Worm (Caenorhabditis elegans) whole organism, late embryonic: Measurements from ENCODE around the gene chtb-3.

ENCODE experiments used
- C08G9.2 ChIP-seq: sonication (generic microtip); optimal IDR thresholded peaks from 2 replicates; lab custom pipeline; 2016; ENCODE audit warnings: mild to moderate bottlenecking, missing genetic modification characterization, moderate library complexity, missing compliant biosample characterization
- K02D7.2 ChIP-seq: sonication (generic microtip); optimal IDR thresholded peaks from 2 replicates; lab custom pipeline; 2017; ENCODE audit warnings: mild to moderate bottlenecking, missing genetic modification characterization, missing compliant biosample characterization
- K09A11.1 ChIP-seq: sonication (generic microtip); optimal IDR thresholded peaks from 2 replicates; lab custom pipeline; 2017; ENCODE audit warnings: antibody characterized with exemption, mild to moderate bottlenecking, missing genetic modification characterization, missing compliant biosample characterization; ENCODE audit not compliant: insufficient read depth
- T23F11.4 ChIP-seq: fragments of 200-800 bp; sonication (Bioruptor generic); optimal IDR thresholded peaks from 2 replicates; lab custom pipeline; 2018; ENCODE audit warnings: mild to moderate bottlenecking, missing genetic modification characterization, missing compliant biosample characterization
- ahr-1 ChIP-seq: sonication (generic microtip); optimal IDR thresholded peaks from 2 replicates; lab custom pipeline; 2016; ENCODE audit warnings: missing genetic modification characterization, missing compliant biosample characterization
- ama-1 ChIP-seq: fragments of 150-350 bp; optimal IDR thresholded peaks from 2 replicates; lab custom pipeline; 2014
- ceh-14 ChIP-seq: sonication (generic microtip); optimal IDR thresholded peaks from 2 replicates; lab custom pipeline; 2016; ENCODE audit warnings: missing genotype, missing genetic modification characterization, missing compliant biosample characterization
- ceh-19 ChIP-seq: fragments of 200-800 bp; sonication (Bioruptor generic); optimal IDR thresholded peaks from 2 replicates; lab custom pipeline; 2018; ENCODE audit warnings: mild to moderate bottlenecking, missing genetic modification characterization, missing compliant biosample characterization
- ceh-2 ChIP-seq: sonication (generic microtip); optimal IDR thresholded peaks from 2 replicates; lab custom pipeline; 2016; ENCODE audit warnings: missing genotype, missing genetic modification characterization, missing compliant biosample characterization
- ceh-22 ChIP-seq: sonication (generic microtip); optimal IDR thresholded peaks from 2 replicates; lab custom pipeline; 2017; ENCODE audit warnings: missing biosample characterization, missing genetic modification characterization
- ceh-24 ChIP-seq: sonication (generic microtip); optimal IDR thresholded peaks from 2 replicates; lab custom pipeline; 2016; ENCODE audit warnings: mild to moderate bottlenecking, missing genetic modification characterization, missing compliant biosample characterization
- ceh-45 ChIP-seq: fragments of 200-800 bp; sonication (Bioruptor generic); IDR thresholded peaks from 2 replicates; pipeline ENCODE4 v1.3.6; 2022; ENCODE audit warnings: missing genetic modification reagents, missing genetic modification characterization, missing compliant biosample characterization
- ceh-48 ChIP-seq: sonication (generic microtip); optimal IDR thresholded peaks from 2 replicates; lab custom pipeline; 2016; ENCODE audit warnings: missing genetic modification characterization, inconsistent platforms, missing compliant biosample characterization
- ceh-6 ChIP-seq: fragments of 200-800 bp; sonication (Bioruptor generic); optimal IDR thresholded peaks from 2 replicates; lab custom pipeline; 2018; ENCODE audit warnings: mild to moderate bottlenecking, missing genetic modification characterization, missing compliant biosample characterization
- ceh-9 ChIP-seq: sonication (generic microtip); optimal IDR thresholded peaks from 2 replicates; lab custom pipeline; 2016; ENCODE audit warnings: mild to moderate bottlenecking, missing genetic modification characterization, inconsistent platforms, missing compliant biosample characterization
- elt-4 ChIP-seq: sonication (generic microtip); optimal IDR thresholded peaks from 2 replicates; lab custom pipeline; 2016; ENCODE audit warnings: missing genetic modification characterization, missing compliant biosample characterization
- ets-4 ChIP-seq: sonication (generic microtip); optimal IDR thresholded peaks from 2 replicates; lab custom pipeline; 2016; ENCODE audit warnings: missing genetic modification characterization, missing compliant biosample characterization
- eyg-1 ChIP-seq: sonication (generic microtip); optimal IDR thresholded peaks from 2 replicates; lab custom pipeline; 2016; ENCODE audit warnings: missing genotype, missing genetic modification characterization, missing compliant biosample characterization
- fax-1 ChIP-seq: sonication (generic microtip); optimal IDR thresholded peaks from 2 replicates; lab custom pipeline; 2016; ENCODE audit warnings: missing genotype, missing genetic modification characterization, missing compliant biosample characterization
- fkh-10 ChIP-seq: fragments of 150-350 bp; optimal IDR thresholded peaks from 2 replicates; lab custom pipeline; 2014; ENCODE audit warnings: missing biosample characterization, missing genetic modification reagents, missing genetic modification characterization
- fkh-6 ChIP-seq: sonication (generic microtip); optimal IDR thresholded peaks from 2 replicates; lab custom pipeline; 2016; ENCODE audit warnings: missing genetic modification characterization, missing compliant biosample characterization
- hlh-15 ChIP-seq: sonication (generic microtip); optimal IDR thresholded peaks from 2 replicates; lab custom pipeline; 2016; ENCODE audit warnings: missing genetic modification characterization, missing compliant biosample characterization
- hlh-6 ChIP-seq: sonication (generic microtip); optimal IDR thresholded peaks from 2 replicates; lab custom pipeline; 2016; ENCODE audit warnings: missing genotype, missing genetic modification characterization, missing compliant biosample characterization
- lin-11 ChIP-seq: fragments of 200-800 bp; sonication (Bioruptor generic); optimal IDR thresholded peaks from 2 replicates; lab custom pipeline; 2018; ENCODE audit warnings: mild to moderate bottlenecking, missing genetic modification characterization, missing compliant biosample characterization
- madf-2 ChIP-seq: sonication (generic microtip); optimal IDR thresholded peaks from 2 replicates; lab custom pipeline; 2017; ENCODE audit warnings: missing genetic modification characterization, missing compliant biosample characterization
- mec-3 ChIP-seq: sonication (generic microtip); optimal IDR thresholded peaks from 2 replicates; lab custom pipeline; 2016; ENCODE audit warnings: borderline replicate concordance, missing genetic modification characterization, missing compliant biosample characterization
- nfya-1 ChIP-seq: sonication (generic microtip); optimal IDR thresholded peaks from 2 replicates; lab custom pipeline; 2017; ENCODE audit warnings: missing genetic modification characterization, mild to moderate bottlenecking, missing compliant biosample characterization, antibody characterized with exemption, moderate library complexity
- nhr-11 ChIP-seq: fragments of 150-350 bp; optimal IDR thresholded peaks from 2 replicates; lab custom pipeline; 2014; ENCODE audit warnings: missing biosample characterization, missing genetic modification characterization
- pag-3 ChIP-seq: sonication (generic microtip); optimal IDR thresholded peaks from 2 replicates; lab custom pipeline; 2016; ENCODE audit warnings: missing compliant biosample characterization, missing genetic modification characterization, borderline replicate concordance
- pat-9 ChIP-seq: fragments of 200-800 bp; sonication (Bioruptor generic); optimal IDR thresholded peaks from 2 replicates; lab custom pipeline; 2018; ENCODE audit warnings: mild to moderate bottlenecking, missing genetic modification characterization, moderate library complexity, missing compliant biosample characterization
- pax-1 ChIP-seq: fragments of 150-350 bp; optimal IDR thresholded peaks from 2 replicates; lab custom pipeline; 2014; ENCODE audit warnings: missing biosample characterization, missing genetic modification characterization
- pha-2 ChIP-seq: sonication (generic microtip); optimal IDR thresholded peaks from 2 replicates; lab custom pipeline; 2017; ENCODE audit warnings: mild to moderate bottlenecking, missing genetic modification characterization, missing compliant biosample characterization
- pha-4 ChIP-seq: fragments of 150-350 bp; optimal IDR thresholded peaks from 2 replicates; lab custom pipeline; 2018; ENCODE audit warnings: missing biosample characterization, missing genetic modification reagents, missing genetic modification characterization
- pros-1 ChIP-seq: fragments of 150-350 bp; optimal IDR thresholded peaks from 2 replicates; lab custom pipeline; 2014; ENCODE audit warnings: missing biosample characterization, missing genetic modification reagents, missing genetic modification characterization
- rnt-1 ChIP-seq: sonication (generic microtip); optimal IDR thresholded peaks from 2 replicates; lab custom pipeline; 2016; ENCODE audit warnings: missing genetic modification characterization, missing compliant biosample characterization
- sox-2 ChIP-seq: fragments of 200-800 bp; sonication (Bioruptor generic); IDR thresholded peaks from 2 replicates; pipeline ENCODE4 v1.3.6; 2022; ENCODE audit warnings: missing genetic modification reagents, missing genetic modification characterization, missing compliant biosample characterization
- tbx-2 ChIP-seq: sonication (generic microtip); optimal IDR thresholded peaks from 2 replicates; lab custom pipeline; 2016; ENCODE audit warnings: missing genetic modification characterization, missing compliant biosample characterization
- tbx-7 ChIP-seq: sonication (generic microtip); optimal IDR thresholded peaks from 2 replicates; lab custom pipeline; 2016; ENCODE audit warnings: missing genotype, missing genetic modification characterization, missing compliant biosample characterization
- ttx-3 ChIP-seq: sonication (generic microtip); optimal IDR thresholded peaks from 2 replicates; lab custom pipeline; 2016; ENCODE audit warnings: missing genetic modification reagents, missing genetic modification characterization, missing compliant biosample characterization
- unc-42 ChIP-seq: sonication (generic microtip); optimal IDR thresholded peaks from 2 replicates; lab custom pipeline; 2016; ENCODE audit warnings: missing genotype, missing genetic modification characterization, missing compliant biosample characterization
- unc-55 ChIP-seq: sonication (generic microtip); optimal IDR thresholded peaks from 2 replicates; lab custom pipeline; 2017; ENCODE audit warnings: missing biosample characterization, missing genetic modification reagents, missing genetic modification characterization
- unc-86 ChIP-seq: sonication (generic microtip); optimal IDR thresholded peaks from 2 replicates; lab custom pipeline; 2016; ENCODE audit warnings: missing genetic modification characterization, missing compliant biosample characterization
- ztf-16 ChIP-seq: sonication (generic microtip); optimal IDR thresholded peaks from 2 replicates; lab custom pipeline; 2017; ENCODE audit warnings: missing genetic modification characterization, missing compliant biosample characterization

Gene chtb-3

DNA sequence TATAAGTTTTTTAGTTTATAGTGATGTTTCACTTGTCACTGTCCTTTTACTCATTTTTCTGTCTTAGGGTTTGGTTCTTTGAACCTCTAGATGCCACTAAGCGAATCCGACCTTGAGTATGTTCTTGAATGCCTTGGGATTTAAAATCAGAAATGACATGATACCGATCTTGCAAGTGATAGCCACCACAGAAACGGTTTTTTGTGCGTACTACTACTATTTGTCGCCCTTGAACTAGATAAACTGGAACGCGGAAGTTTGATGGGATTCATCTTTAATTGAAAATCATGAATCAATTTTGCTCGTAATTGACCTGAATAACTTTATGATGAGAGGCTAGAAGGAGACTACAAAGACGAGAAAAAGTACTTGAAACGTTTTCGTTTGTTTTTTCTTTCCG lies 643 bp downstream of the chtb-3 start:
- no peak for TF ChIP-seq K09A11.1 (tag; lab: Kevin White, UChicago)
- no peak for TF ChIP-seq lin-11 (tag; lab: Kevin White, UChicago)
- no peak for TF ChIP-seq ceh-24 (tag; lab: Kevin White, UChicago)
- TF ChIP-seq ceh-45, result no peak
- no peak for TF ChIP-seq sox-2 (GFP tag; lab: Robert Waterston, UW)
- no peak for TF ChIP-seq hlh-6 (tag; lab: Kevin White, UChicago)
- TF ChIP-seq ceh-19 (GFP tag; lab: Kevin White, UChicago), result no peak
- TF ChIP-seq fax-1 (tag; lab: Kevin White, UChicago), result no peak
- no peak for TF ChIP-seq ztf-16 (tag; lab: Kevin White, UChicago)
- TF ChIP-seq eyg-1 (tag; lab: Kevin White, UChicago), result no peak
- TF ChIP-seq fkh-6 (tag; lab: Kevin White, UChicago), result no peak
- TF ChIP-seq, all 69 proteins: peak for 0

ce11 chrX:6311391-6311790 lies 8.1 kb downstream of the chtb-3 start, which contains the start of gene npr-38:
npr-38 (plus strand) TSS chrX:6311691.
- TF ChIP-seq ceh-22 (tag; lab: Kevin White, UChicago) (no peak), fkh-10 (no peak), unc-42 (no peak), ceh-9 (tag; lab: Kevin White, UChicago) (no peak), pag-3 (tag; lab: Kevin White, UChicago) (no peak), mec-3 (tag; lab: Kevin White, UChicago) (no peak), ttx-3 (tag; lab: Kevin White, UChicago) (no peak), T23F11.4 (no peak), ceh-48 (no peak), C08G9.2 (tag; lab: Kevin White, UChicago) (no peak), unc-55 (GFP tag; lab: Kevin White, UChicago) (no peak)
- TF ChIP-seq, all 69 proteins: peak for 0

ce11 chrX:6299641-6300240 lies 19.7 kb downstream of the chtb-3 start, which contains the start of gene cest-16:
cest-16 (plus strand) TSS chrX:6299942.
- TF ChIP-seq ceh-2, result no peak
- no peak for TF ChIP-seq tbx-7 (tag; lab: Kevin White, UChicago)
- peak; percentile 54 for TF ChIP-seq unc-55 (GFP tag; lab: Kevin White, UChicago)

ce11 chrX:6296402-6296844 lies 23.0 kb downstream of the chtb-3 start:
- TF ChIP-seq ceh-45, result peak; percentile 63; the same call in 1 of the 2 replicates
- peak; percentile 98 for TF ChIP-seq nfya-1 (tag; lab: Kevin White, UChicago)
- TF ChIP-seq pax-1 (tag; lab: Kevin White, UChicago), result peak; percentile 93
- TF ChIP-seq unc-55 (GFP tag; lab: Kevin White, UChicago), result peak; percentile 27
- no peak for TF ChIP-seq K02D7.2
- no peak for TF ChIP-seq elt-4 (tag; lab: Kevin White, UChicago)
- peak; percentile 96 for TF ChIP-seq tbx-2 (tag; lab: Kevin White, UChicago)
- TF ChIP-seq ceh-48, result peak; percentile 97
- TF ChIP-seq rnt-1 (tag; lab: Kevin White, UChicago), result peak; percentile 96
- TF ChIP-seq ama-1 (lab: Kevin White, UChicago), result no peak
- peak; percentile 64 for TF ChIP-seq sox-2 (GFP tag; lab: Robert Waterston, UW)
- peak; percentile 53 for TF ChIP-seq lin-11 (tag; lab: Kevin White, UChicago)
- TF ChIP-seq ceh-14 (tag; lab: Kevin White, UChicago), result peak; percentile 92
- TF ChIP-seq tbx-7 (tag; lab: Kevin White, UChicago), result peak; percentile 70
- peak; percentile 98 for TF ChIP-seq unc-42
- TF ChIP-seq ets-4, result peak; percentile 80
- peak; percentile 73 for TF ChIP-seq fkh-6 (tag; lab: Kevin White, UChicago)
- TF ChIP-seq madf-2 (tag; lab: Kevin White, UChicago), result peak; percentile 83
- TF ChIP-seq unc-86, result peak; percentile 89
- TF ChIP-seq hlh-15 (tag; lab: Kevin White, UChicago), result peak; percentile 54
- TF ChIP-seq ceh-9 (tag; lab: Kevin White, UChicago), result no peak
- TF ChIP-seq mec-3 (tag; lab: Kevin White, UChicago), result peak; percentile 67
- peak; percentile 91 for TF ChIP-seq pros-1
- peak; percentile 61 for TF ChIP-seq ahr-1
- peak; percentile 66 for TF ChIP-seq fax-1 (tag; lab: Kevin White, UChicago)
- no peak for TF ChIP-seq pha-4
- TF ChIP-seq ceh-19 (GFP tag; lab: Kevin White, UChicago), result peak; percentile 52
- peak; percentile 92 for TF ChIP-seq ceh-22 (tag; lab: Kevin White, UChicago)
- TF ChIP-seq nhr-11 (tag; lab: Kevin White, UChicago), result peak; percentile 74
- peak; percentile 93 for TF ChIP-seq ceh-2
- peak; percentile 92 for TF ChIP-seq K09A11.1 (tag; lab: Kevin White, UChicago)
- no peak for TF ChIP-seq ceh-24 (tag; lab: Kevin White, UChicago)
- peak; percentile 66 for TF ChIP-seq ceh-6 (GFP tag; lab: Kevin White, UChicago)
- TF ChIP-seq pha-2 (tag; lab: Kevin White, UChicago), result peak; percentile 6
- TF ChIP-seq pat-9 (tag; lab: Kevin White, UChicago), result peak; percentile 75
